Worm (Caenorhabditis elegans) whole organism, mixed stage, embryonic: ENCODE measurements around the gene F35E8.6.

Source experiments
- nhr-76 ChIP-seq: sonication (generic microtip); optimal IDR thresholded peaks from 2 replicates; lab custom pipeline; 2017; ENCODE audit warnings: missing biosample characterization, missing genetic modification characterization
- unc-62 ChIP-seq: fragments of 150-350 bp; optimal IDR thresholded peaks from 2 replicates; lab custom pipeline; 2014; ENCODE audit warnings: missing biosample characterization, missing genetic modification reagents, missing genetic modification characterization
- ztf-11 ChIP-seq: fragments of 150-350 bp; optimal IDR thresholded peaks from 2 replicates; lab custom pipeline; 2014; ENCODE audit warnings: missing biosample characterization, missing genetic modification characterization

DNA sequence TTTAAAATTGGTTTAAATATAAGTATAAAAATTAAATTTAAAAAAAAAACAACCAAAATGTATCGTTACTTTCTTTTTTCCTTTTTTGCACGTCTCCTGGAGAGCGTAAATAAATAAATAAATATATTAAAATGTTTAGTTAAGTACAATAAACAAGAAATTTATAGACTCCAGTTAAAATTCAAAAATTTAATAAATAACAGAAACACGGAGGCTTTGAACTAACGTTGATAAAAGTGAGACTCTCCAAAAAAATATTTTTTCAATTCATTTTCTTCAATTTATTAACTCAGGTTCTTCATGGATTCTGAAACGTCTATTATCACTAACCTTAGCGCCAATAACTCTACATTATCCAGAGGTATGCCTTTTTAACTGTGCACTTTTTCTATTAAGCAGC, 20.2 kb upstream of the F35E8.6 start, which contains the start of gene T06C12.12:
- TF ChIP-seq unc-62 (no peak), ztf-11 (no peak), nhr-76 (no peak)
